Fruit fly (Drosophila melanogaster): ENCODE data around the gene Mst27D.

Mst27D gene

DNA sequence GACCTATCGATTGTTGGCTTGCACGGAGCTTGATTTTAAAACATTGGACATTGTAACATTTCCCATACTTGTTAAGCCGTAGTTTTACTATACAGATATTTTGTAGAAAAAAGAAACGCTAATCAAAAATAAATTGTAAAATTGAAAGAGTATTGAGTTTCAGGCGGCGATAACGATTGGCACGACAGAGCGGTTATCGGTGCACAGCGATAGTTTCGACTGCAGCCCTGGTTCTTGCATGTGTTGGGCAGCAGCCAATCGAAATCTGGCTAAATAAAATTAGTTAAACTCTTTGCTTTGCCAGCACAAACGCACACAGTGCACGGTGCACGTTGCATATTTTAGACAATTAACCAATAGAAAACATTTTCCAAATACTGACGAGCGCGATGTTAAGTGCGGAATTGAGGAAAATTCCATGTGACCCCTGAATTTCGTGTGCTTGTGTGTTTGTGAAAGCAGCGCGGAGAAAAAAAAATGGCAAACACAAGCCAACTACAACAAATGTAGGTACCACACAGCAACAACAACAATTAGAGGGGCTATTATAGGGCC lies 22.8 kb downstream of the Mst27D start, which contains the start of gene milt:
Gene milt (plus strand): TSS at position 51 of the 555 bp plus-strand sequence.
- no peak for TF ChIP-seq noc (tag; optimal IDR thresholded peaks at IDR 0.05)

- TF ChIP-seq noc (tag; optimal IDR thresholded peaks at IDR 0.05), result no peak
These were observed 27.5 kb downstream of the Mst27D start for dm6 chr2L:7033100-7033675.

- peak; percentile 16 for TF ChIP-seq noc (tag; optimal IDR thresholded peaks at IDR 0.05)
These were observed 28.1 kb downstream of the Mst27D start, which contains the start of the genes Rab30 and Caper for dm6 chr2L:7032517-7032951. Rab30 (minus strand) TSS chr2L:7032606. Caper (plus strand) TSS chr2L:7032721.

DNA sequence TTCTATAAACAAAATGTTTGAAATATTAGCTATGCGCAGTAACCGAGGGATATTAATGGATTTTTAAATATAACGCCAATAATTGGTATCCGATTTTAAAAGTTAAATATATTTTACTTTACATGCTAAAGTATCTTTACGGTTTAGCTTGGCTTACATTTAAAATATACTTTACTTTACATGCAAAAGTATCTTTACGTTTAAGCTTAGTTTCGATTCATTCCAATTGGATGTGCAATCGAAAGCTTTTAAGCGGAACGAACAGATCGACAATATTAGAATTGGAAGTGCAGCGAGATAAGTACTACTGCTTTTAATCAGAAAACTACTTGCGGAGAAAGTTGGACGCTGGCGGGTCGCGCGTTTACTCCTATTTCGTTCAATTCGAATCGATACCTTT lies 31.7 kb downstream of the Mst27D start:
- no peak for TF ChIP-seq noc (tag; optimal IDR thresholded peaks at IDR 0.05)

dm6 chr2L:7028440-7028839 lies 32.2 kb downstream of the Mst27D start:
- TF ChIP-seq noc (tag; optimal IDR thresholded peaks at IDR 0.05), result no peak

DNA sequence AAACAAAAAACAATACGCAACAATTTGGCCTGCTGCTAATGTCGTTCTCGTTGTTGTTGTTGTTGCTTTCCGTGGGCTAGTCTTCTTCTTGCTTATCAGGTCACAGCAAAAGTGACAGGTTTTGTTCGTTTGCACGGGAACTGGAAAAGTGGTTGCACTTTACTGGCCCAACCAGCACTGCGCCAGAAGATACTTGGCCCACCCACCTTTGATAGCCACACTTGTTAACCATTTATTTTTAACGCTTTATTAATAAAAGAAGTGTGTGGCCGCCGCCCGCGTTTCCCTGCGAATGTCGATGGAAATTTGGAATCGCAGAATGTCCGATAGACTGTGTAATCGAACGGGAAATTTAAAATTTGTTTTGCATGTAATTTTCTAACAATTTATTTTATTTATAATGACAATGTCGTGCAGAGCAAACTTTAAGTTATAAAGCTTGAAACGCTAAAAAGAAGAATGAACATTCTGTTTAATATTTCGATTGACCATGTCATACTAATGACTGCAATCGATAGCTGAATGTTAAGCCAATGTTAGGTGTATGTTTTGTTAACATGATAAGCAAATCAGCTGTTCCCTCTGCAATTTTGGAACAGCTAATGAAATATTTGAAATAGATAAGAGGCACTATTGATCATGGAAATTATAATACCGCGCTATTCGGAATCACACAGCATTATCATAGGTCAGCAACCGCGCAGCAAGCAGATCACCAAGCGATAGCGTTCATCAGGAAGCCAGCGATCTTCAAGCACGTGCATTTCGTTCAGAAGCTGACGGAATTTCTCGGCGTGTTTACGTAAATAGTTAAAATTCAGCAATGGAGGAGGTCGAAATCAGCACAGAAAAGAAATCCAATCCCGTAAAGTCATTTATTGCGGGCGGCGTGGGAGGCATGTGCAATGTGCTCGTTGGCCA lies 33.4 kb downstream of the Mst27D start, which contains the start of the genes CG31908 and MME1:
Gene CG31908 (minus strand): TSS at position 402 of the 921 bp plus-strand sequence.
Gene MME1 (plus strand): TSS at position 539 of the 921 bp plus-strand sequence.
- no peak for TF ChIP-seq noc (tag; optimal IDR thresholded peaks at IDR 0.05)

dm6 chr2L:7026308-7026707 lies 34.3 kb downstream of the Mst27D start:
- TF ChIP-seq noc (tag; optimal IDR thresholded peaks at IDR 0.05), result no peak

DNA sequence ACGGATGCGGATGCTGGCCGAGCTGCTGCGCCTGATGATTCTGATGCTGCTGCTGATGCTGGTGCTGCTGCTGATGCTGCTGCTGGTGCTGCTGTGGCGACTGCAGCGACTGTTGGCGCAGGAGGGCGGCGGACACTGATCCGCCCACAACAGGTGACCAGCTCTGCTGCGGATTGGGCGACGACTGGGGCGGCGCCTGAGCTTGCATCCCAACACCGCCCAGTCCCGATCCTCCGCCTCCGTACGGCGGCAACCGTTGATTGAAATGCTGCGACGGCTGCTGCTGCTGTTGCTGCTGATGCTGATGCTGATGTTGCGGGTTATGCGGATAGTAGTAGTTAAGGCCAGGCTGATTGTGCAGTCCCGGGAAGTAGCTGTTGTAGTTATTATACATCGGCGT lies 35.4 kb downstream of the Mst27D start:
- TF ChIP-seq noc (tag; optimal IDR thresholded peaks at IDR 0.05), result no peak

DNA sequence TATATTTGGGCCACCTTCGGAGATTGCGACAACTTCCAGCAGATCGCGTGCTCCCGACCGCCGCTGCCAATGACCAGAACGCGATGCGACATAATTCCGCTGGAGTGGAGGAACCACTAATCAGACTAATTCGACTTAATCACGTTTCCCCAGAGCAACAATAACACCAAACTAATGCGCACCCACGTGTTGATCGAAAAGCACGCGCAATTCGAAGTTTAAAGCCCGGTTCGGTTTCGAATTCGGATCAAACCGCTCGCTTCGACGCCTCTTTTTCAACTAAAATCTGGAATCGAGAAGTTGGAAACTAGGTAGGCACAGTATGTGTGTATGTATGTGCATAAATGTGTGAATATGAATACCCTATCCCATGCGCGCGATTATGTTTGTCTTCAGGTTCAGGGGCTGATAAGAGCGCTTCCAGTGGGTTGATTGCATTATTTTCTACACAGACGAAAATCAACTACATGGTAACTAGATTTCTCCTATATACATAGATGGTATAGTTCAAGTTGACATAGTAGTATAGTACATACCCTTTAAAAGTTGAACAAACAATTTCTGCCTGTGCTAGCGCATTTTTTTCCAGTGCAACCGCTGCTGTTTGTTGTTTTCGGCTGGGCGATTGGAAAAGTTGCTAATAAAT lies 36.9 kb downstream of the Mst27D start, which contains the start of gene Gart:
Gene Gart (minus strand): TSS at position 285 of the 646 bp plus-strand sequence.
- peak; percentile 80 for TF ChIP-seq noc (tag; optimal IDR thresholded peaks at IDR 0.05)

dm6 chr2L:7021382-7021781 lies 39.3 kb downstream of the Mst27D start, which contains the start of gene Pcp:
Pcp (plus strand) TSS chr2L:7021682.
- TF ChIP-seq noc (tag; optimal IDR thresholded peaks at IDR 0.05), result no peak

DNA sequence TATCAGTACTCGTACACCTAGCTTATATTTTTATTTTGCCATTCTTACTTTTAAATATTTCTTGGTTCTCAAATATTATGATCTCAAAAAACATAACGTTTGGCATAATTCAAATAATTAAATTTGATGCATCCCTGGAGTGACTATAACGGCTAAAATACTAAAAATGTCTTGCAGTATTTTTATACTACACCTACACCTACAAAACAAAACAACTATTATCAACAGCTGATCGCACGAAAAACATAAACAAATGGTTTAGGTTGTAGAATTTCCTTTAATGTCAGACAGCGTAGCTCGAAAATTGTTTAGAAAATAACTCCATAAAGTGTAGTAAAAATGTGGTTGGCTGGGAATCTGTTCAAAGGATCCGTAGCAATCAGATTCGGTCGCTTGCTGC lies 47.5 kb downstream of the Mst27D start, which contains the start of gene CG43322:
Gene CG43322 (plus strand): TSS at position 240 of the 400 bp plus-strand sequence.
- no peak for TF ChIP-seq noc (tag; optimal IDR thresholded peaks at IDR 0.05)

- TF ChIP-seq noc (tag; optimal IDR thresholded peaks at IDR 0.05), result no peak
These were observed 48.7 kb downstream of the Mst27D start, which contains the start of gene CG43321 for dm6 chr2L:7011962-7012361. CG43321 (plus strand) TSS chr2L:7012262.

DNA sequence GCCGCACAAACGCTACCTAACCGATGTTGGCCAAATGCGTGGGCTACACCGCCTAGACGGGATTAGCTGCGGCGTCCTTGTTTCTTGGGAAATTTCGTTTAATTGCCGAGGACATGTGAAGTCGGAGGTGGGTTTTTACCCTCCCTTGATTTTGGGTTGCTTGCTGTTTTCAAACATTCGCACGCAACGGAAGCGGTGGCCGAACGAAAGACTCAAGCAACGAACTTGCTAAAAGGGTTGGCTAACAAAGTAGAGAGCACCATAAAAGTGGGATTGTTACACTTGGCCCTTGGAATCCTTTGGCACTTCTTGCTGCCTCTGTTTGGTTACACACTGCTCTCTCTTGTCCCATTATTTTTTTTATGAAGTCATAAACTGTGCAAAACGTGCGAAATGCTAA lies 50.1 kb downstream of the Mst27D start:
- no peak for TF ChIP-seq noc (tag; optimal IDR thresholded peaks at IDR 0.05)

DNA sequence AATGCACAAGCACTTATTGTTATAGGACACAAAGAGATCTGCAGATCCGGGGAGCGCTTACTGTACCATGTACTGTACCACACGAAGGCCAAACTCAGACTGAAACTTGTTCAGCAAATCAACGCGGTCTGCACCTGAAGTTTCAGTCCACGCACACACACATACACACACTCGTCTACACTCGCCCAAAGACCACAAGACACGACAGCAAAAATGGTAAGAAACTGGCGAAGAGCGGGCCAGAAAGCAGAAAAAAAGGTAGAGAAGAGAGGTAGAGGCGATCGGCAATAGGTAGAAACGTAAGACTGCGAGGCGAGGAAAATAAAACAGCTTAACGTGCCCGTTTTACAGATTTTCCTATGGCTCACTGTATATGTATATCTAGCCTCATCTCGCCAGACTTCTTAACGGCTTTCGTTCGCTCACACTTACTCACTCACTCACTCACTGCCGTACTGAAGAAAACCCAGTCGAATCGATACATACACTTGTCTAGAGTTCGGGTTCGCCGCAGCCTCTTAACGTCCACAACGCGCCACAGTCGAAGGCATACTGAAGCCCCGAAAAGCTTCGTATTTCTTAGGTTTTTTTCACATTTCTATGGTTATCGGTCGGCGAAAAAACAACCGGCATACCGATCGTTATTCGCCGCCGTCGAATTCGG lies 50.7 kb downstream of the Mst27D start, which contains the start of gene uif:
Gene uif (minus strand): TSS at position 553 of the 664 bp plus-strand sequence.
- no peak for TF ChIP-seq noc (tag; optimal IDR thresholded peaks at IDR 0.05)
